Fruit fly (Drosophila melanogaster) whole organism, embryonic: Measurements from ENCODE around the gene Tsc1.

ENCODE experiments used
- Asciz ChIP-seq: fragments of 200-800 bp; sonication (Bioruptor generic); optimal IDR thresholded peaks from 2 replicates; lab custom pipeline; 2017; ENCODE audit warnings: missing biosample characterization, mild to moderate bottlenecking, missing genetic modification characterization, missing genetic modification reagents
- Bgb ChIP-seq: fragments of 200-800 bp; sonication (Bioruptor generic); IDR thresholded peaks from 2 replicates; pipeline ENCODE4 v1.3.6; 2022; ENCODE audit warnings: missing biosample characterization, missing genetic modification characterization; ENCODE audit not compliant: partially characterized antibody
- BtbVII ChIP-seq: fragments of 200-800 bp; sonication (Bioruptor generic); optimal IDR thresholded peaks from 3 replicates; lab custom pipeline; 2017; ENCODE audit warnings: missing biosample characterization, mild to moderate bottlenecking, missing genetic modification characterization
- CG15011 ChIP-seq: fragments of 200-800 bp; sonication (Bioruptor generic); optimal IDR thresholded peaks from 3 replicates; lab custom pipeline; 2018; ENCODE audit warnings: missing biosample characterization, mild to moderate bottlenecking, missing genetic modification characterization
- CG15479 ChIP-seq: fragments of 200-800 bp; sonication (Bioruptor generic); optimal IDR thresholded peaks from 3 replicates; lab custom pipeline; 2019; ENCODE audit warnings: missing biosample characterization, mild to moderate bottlenecking, missing genetic modification characterization, moderate library complexity
- CG15696 ChIP-seq: fragments of 200-800 bp; sonication (Bioruptor generic); optimal IDR thresholded peaks from 2 replicates; lab custom pipeline; 2019; ENCODE audit warnings: missing biosample characterization, mild to moderate bottlenecking, missing genetic modification characterization, moderate library complexity
- CG16815 ChIP-seq: fragments of 200-800 bp; sonication (Bioruptor generic); optimal IDR thresholded peaks from 3 replicates; lab custom pipeline; 2017; ENCODE audit warnings: missing biosample characterization, mild to moderate bottlenecking, missing genetic modification characterization
- CG17802 ChIP-seq: fragments of 200-800 bp; sonication (Bioruptor generic); optimal IDR thresholded peaks from 2 replicates; lab custom pipeline; 2018; ENCODE audit warnings: missing biosample characterization, mild to moderate bottlenecking, missing genetic modification characterization, moderate library complexity
- CG17912 ChIP-seq: fragments of 200-800 bp; sonication (Bioruptor generic); optimal IDR thresholded peaks from 2 replicates; lab custom pipeline; 2018; ENCODE audit warnings: missing biosample characterization, mild to moderate bottlenecking, missing genetic modification characterization
- CG2116 ChIP-seq: fragments of 200-800 bp; sonication (Bioruptor generic); optimal IDR thresholded peaks from 3 replicates; lab custom pipeline; 2018; ENCODE audit warnings: missing biosample characterization, mild to moderate bottlenecking, missing genetic modification characterization
- CG2889 ChIP-seq: fragments of 200-800 bp; sonication (Bioruptor generic); IDR thresholded peaks from 3 replicates; pipeline ENCODE4 v1.3.6; 2022; ENCODE audit warnings: missing biosample characterization, missing genetic modification characterization
- CG3065 ChIP-seq: fragments of 200-800 bp; sonication (Bioruptor generic); optimal IDR thresholded peaks from 2 replicates; lab custom pipeline; 2016; ENCODE audit warnings: missing biosample characterization, missing genetic modification characterization
- CG31224 ChIP-seq: fragments of 200-800 bp; sonication (Bioruptor generic); IDR thresholded peaks from 2 replicates; pipeline ENCODE4 v1.3.6; 2022; ENCODE audit warnings: missing biosample characterization, missing genetic modification characterization
- CG3847 ChIP-seq: fragments of 200-800 bp; sonication (Bioruptor generic); IDR thresholded peaks from 2 replicates; pipeline ENCODE4 v1.3.6; 2022; ENCODE audit warnings: missing biosample characterization, missing genetic modification characterization
- CG4854 ChIP-seq: fragments of 200-800 bp; sonication (Bioruptor generic); optimal IDR thresholded peaks from 2 replicates; lab custom pipeline; 2016; ENCODE audit warnings: missing biosample characterization, missing genetic modification characterization, inconsistent platforms
- CG5180 ChIP-seq: fragments of 200-800 bp; sonication (Bioruptor generic); optimal IDR thresholded peaks from 3 replicates; lab custom pipeline; 2017; ENCODE audit warnings: missing biosample characterization, missing genetic modification characterization, mild to moderate bottlenecking, moderate library complexity, missing genetic modification reagents
- CG6654 ChIP-seq: fragments of 200-800 bp; sonication (Bioruptor generic); optimal IDR thresholded peaks from 2 replicates; lab custom pipeline; 2017; ENCODE audit warnings: missing biosample characterization, mild to moderate bottlenecking, missing genetic modification characterization
- CG8290 ChIP-seq, 3 experiments: fragments of 200-800 bp; sonication (Bioruptor generic); optimal IDR thresholded peaks; 2 replicates each; lab custom pipeline; 2016 to 2019; ENCODE audit warnings: missing biosample characterization in 3 of 3, missing genetic modification characterization in 3 of 3, mild to moderate bottlenecking in 2 of 3, moderate library complexity in 1 of 3
- CG9437 ChIP-seq: fragments of 200-800 bp; sonication (Bioruptor generic); optimal IDR thresholded peaks from 2 replicates; lab custom pipeline; 2018; ENCODE audit warnings: missing biosample characterization, mild to moderate bottlenecking, missing genetic modification characterization
- CG9876 ChIP-seq: fragments of 200-800 bp; sonication (Bioruptor generic); optimal IDR thresholded peaks from 2 replicates; lab custom pipeline; 2016; ENCODE audit warnings: missing biosample characterization, missing genetic modification characterization
- HLH54F ChIP-seq: fragments of 200-800 bp; sonication (Bioruptor generic); optimal IDR thresholded peaks from 3 replicates; lab custom pipeline; 2016; ENCODE audit warnings: missing biosample characterization, missing genetic modification characterization
- HmgD ChIP-seq: fragments of 200-800 bp; sonication (Bioruptor generic); optimal IDR thresholded peaks from 3 replicates; lab custom pipeline; 2016; ENCODE audit warnings: missing biosample characterization, missing genetic modification characterization
- Hr78 ChIP-seq, 2 experiments: fragments of 200-800 bp in 1 of 2; fragments of >200 bp in 1 of 2; sonication (Bioruptor generic) in 1 of 2; optimal IDR thresholded peaks; 2 replicates each; lab custom pipeline; 2017 to 2019; ENCODE audit warnings: missing biosample characterization in 2 of 2, missing genetic modification characterization in 2 of 2, mild to moderate bottlenecking in 1 of 2, moderate library complexity in 1 of 2
- Mad ChIP-seq: fragments of 200-800 bp; sonication (Bioruptor generic); optimal IDR thresholded peaks from 2 replicates; lab custom pipeline; 2016; ENCODE audit warnings: missing biosample characterization, missing genetic modification characterization
- Med ChIP-seq: fragments of 200-800 bp; sonication (Bioruptor generic); peaks from one replicate; lab custom pipeline; 2016; ENCODE audit warnings: missing biosample characterization, missing genetic modification characterization, mild to moderate bottlenecking, inconsistent platforms, moderate library complexity
- Myb ChIP-seq: fragments of 200-800 bp; sonication (Bioruptor generic); optimal IDR thresholded peaks from 2 replicates; lab custom pipeline; 2016; ENCODE audit warnings: missing biosample characterization, missing genetic modification characterization
- Nf-YB ChIP-seq: fragments of 200-800 bp; sonication (Bioruptor generic); optimal IDR thresholded peaks from 3 replicates; lab custom pipeline; 2019; ENCODE audit warnings: missing biosample characterization, mild to moderate bottlenecking, missing genetic modification characterization, moderate library complexity
- NfI ChIP-seq: fragments of 200-800 bp; sonication (Bioruptor generic); optimal IDR thresholded peaks from 3 replicates; lab custom pipeline; 2018; ENCODE audit warnings: missing biosample characterization, mild to moderate bottlenecking, missing genetic modification characterization, moderate library complexity
- Pdp1 ChIP-seq, 2 experiments: fragments of 200-800 bp; sonication (Bioruptor generic); optimal IDR thresholded peaks; 3 replicates each; lab custom pipeline; 2016; ENCODE audit warnings: missing biosample characterization in 2 of 2, missing genetic modification characterization in 2 of 2, mild to moderate bottlenecking in 1 of 2, moderate library complexity in 1 of 2
- Sox102F ChIP-seq: fragments of 200-800 bp; sonication (Bioruptor generic); optimal IDR thresholded peaks from 2 replicates; lab custom pipeline; 2018; ENCODE audit warnings: missing biosample characterization, mild to moderate bottlenecking, missing genetic modification characterization, moderate library complexity
- ab ChIP-seq: fragments of 200-800 bp; sonication (Bioruptor generic); optimal IDR thresholded peaks from 2 replicates; lab custom pipeline; 2016; ENCODE audit warnings: missing biosample characterization, missing genetic modification characterization
- aop ChIP-seq: fragments of 200-800 bp; sonication (Bioruptor generic); IDR thresholded peaks from 2 replicates; pipeline ENCODE4 v1.3.6; 2022; ENCODE audit warnings: missing biosample characterization, missing genetic modification characterization
- bigmax ChIP-seq: fragments of 200-800 bp; sonication (Bioruptor generic); optimal IDR thresholded peaks from 2 replicates; lab custom pipeline; 2018; ENCODE audit warnings: missing biosample characterization, mild to moderate bottlenecking, missing genetic modification characterization
- crc ChIP-seq: fragments of 200-800 bp; sonication (Bioruptor generic); optimal IDR thresholded peaks from 2 replicates; lab custom pipeline; 2016; ENCODE audit warnings: missing biosample characterization, missing genetic modification characterization
- ewg ChIP-seq: fragments of 200-800 bp; sonication (Bioruptor generic); optimal IDR thresholded peaks from 3 replicates; lab custom pipeline; 2017; ENCODE audit warnings: mild to moderate bottlenecking, missing biosample characterization, missing genetic modification reagents, missing genetic modification characterization
- exex ChIP-seq: fragments of 200-800 bp; sonication (Bioruptor generic); optimal IDR thresholded peaks from 4 replicates; lab custom pipeline; 2018; ENCODE audit warnings: missing biosample characterization, mild to moderate bottlenecking, missing genetic modification characterization, moderate library complexity
- gro ChIP-seq: fragments of 200-800 bp; sonication (Bioruptor generic); optimal IDR thresholded peaks from 2 replicates; lab custom pipeline; 2016; ENCODE audit warnings: missing biosample characterization, missing genetic modification characterization
- gsb ChIP-seq: fragments of 200-800 bp; sonication (Bioruptor generic); IDR thresholded peaks from 2 replicates; pipeline ENCODE4 v1.3.6; 2022; ENCODE audit warnings: missing biosample characterization, missing genetic modification characterization
- luna ChIP-seq: fragments of 200-800 bp; sonication (Bioruptor generic); optimal IDR thresholded peaks from 2 replicates; lab custom pipeline; 2016; ENCODE audit warnings: missing biosample characterization, missing genetic modification characterization
- phol ChIP-seq: fragments of 200-800 bp; sonication (Bioruptor generic); optimal IDR thresholded peaks from 3 replicates; lab custom pipeline; 2018; ENCODE audit warnings: missing biosample characterization, mild to moderate bottlenecking, missing genetic modification characterization, moderate library complexity
- scrt ChIP-seq: fragments of 200-800 bp; sonication (Bioruptor generic); optimal IDR thresholded peaks from 2 replicates; lab custom pipeline; 2018; ENCODE audit warnings: missing biosample characterization, mild to moderate bottlenecking, missing genetic modification characterization, moderate library complexity
- sd ChIP-seq: fragments of 200-800 bp; sonication (Bioruptor generic); optimal IDR thresholded peaks from 3 replicates; lab custom pipeline; 2018; ENCODE audit warnings: missing biosample characterization, mild to moderate bottlenecking, missing genetic modification characterization, moderate library complexity
- slbo ChIP-seq: fragments of 200-800 bp; sonication (Bioruptor generic); IDR thresholded peaks from 2 replicates; pipeline ENCODE4 v1.3.6; 2022; ENCODE audit warnings: missing biosample characterization, missing genetic modification characterization
- stwl ChIP-seq: fragments of 200-800 bp; sonication (Bioruptor generic); optimal IDR thresholded peaks from 3 replicates; lab custom pipeline; 2018; ENCODE audit warnings: missing biosample characterization, mild to moderate bottlenecking, missing genetic modification characterization, moderate library complexity
- sug ChIP-seq: fragments of 200-800 bp; optimal IDR thresholded peaks from 2 replicates; lab custom pipeline; 2019; ENCODE audit warnings: missing biosample characterization, mild to moderate bottlenecking, missing genetic modification characterization, moderate library complexity
- tgo ChIP-seq: fragments of 200-800 bp; sonication (Bioruptor generic); IDR thresholded peaks from 3 replicates; pipeline ENCODE4 v1.3.6; 2022; ENCODE audit warnings: missing biosample characterization, missing genetic modification characterization
- tll ChIP-seq, 2 experiments: fragments of 200-800 bp in 1 of 2; fragments of >200 bp in 1 of 2; sonication (Bioruptor generic) in 1 of 2; optimal IDR thresholded peaks; 2 replicates each; lab custom pipeline; 2017 to 2019; ENCODE audit warnings: missing biosample characterization in 2 of 2, missing genetic modification characterization in 2 of 2, mild to moderate bottlenecking in 1 of 2, moderate library complexity in 1 of 2
- yki ChIP-seq: fragments of >200 bp; optimal IDR thresholded peaks from 3 replicates; lab custom pipeline; 2018

Tsc1 gene

dm6 chr3R:24134580-24134979 lies 4.5 kb downstream of the Tsc1 start, which contains the start of gene Sec10 (continued):
- TF ChIP-seq CG15479 (no peak), scrt (GFP tag; lab: Kevin White, UChicago) (peak; percentile 85), yki (no peak), CG9437 (GFP tag; lab: Kevin White, UChicago) (peak; percentile 54), Nf-YB (GFP tag; lab: Kevin White, UChicago) (peak; percentile 6)

DNA sequence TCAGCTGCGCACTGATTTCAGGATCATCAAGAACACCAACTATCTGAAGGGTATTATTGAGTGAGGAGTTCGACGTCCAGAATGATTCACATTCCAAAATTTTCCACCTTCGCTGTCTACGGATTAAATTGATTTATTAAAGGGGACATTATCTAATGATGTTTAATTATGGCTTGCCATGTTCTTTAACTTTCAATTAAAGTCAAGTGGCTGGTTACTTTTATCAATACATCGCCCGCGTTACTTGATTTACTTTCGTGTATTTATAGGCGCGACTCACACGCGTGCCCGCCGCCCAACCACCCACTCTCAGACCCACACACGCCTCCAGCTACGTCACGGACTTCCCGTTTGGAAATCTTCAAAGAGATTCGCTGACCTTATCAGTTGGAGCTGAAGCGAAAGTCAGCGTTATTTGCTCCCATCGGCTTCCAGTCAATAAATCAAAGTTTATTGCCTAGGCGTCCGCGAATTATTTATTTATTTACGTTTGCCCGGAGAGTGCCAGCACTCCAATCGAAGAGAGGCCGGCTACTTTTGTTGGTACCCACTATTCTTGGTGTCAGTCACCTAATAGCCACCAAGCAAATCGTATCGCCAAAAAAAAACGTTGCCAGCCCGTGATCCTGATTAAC lies 7.3 kb downstream of the Tsc1 start, which contains the start of gene Npc2f:
Npc2f (plus strand) TSS at position 585 of the 635 bp plus-strand sequence.
- TF ChIP-seq tgo = no peak
- TF ChIP-seq NfI (GFP tag; lab: Kevin White, UChicago) = no peak
- no peak for TF ChIP-seq CG8290 (GFP tag; optimal IDR thresholded peaks at IDR 0.05; lab: Kevin White, UChicago)
- no peak for TF ChIP-seq CG8290 (tag; optimal IDR thresholded peaks at IDR 0.05; lab: Kevin White, UChicago)
- TF ChIP-seq CG6654 = no peak
- no peak for TF ChIP-seq luna (GFP tag; lab: Kevin White, UChicago)
- no peak for TF ChIP-seq ab (GFP tag; lab: Kevin White, UChicago)
- TF ChIP-seq Mad (GFP tag; lab: Kevin White, UChicago) = no peak
- TF ChIP-seq gsb (GFP tag; lab: Robert Waterston, UW) = no peak
- no peak for TF ChIP-seq aop
- no peak for TF ChIP-seq Pdp1 (GFP tag; optimal IDR thresholded peaks at IDR 0.05; lab: Kevin White, UChicago)
- TF ChIP-seq CG2116 = no peak
- TF ChIP-seq CG3065 (GFP tag; lab: Kevin White, UChicago) = no peak
- no peak for TF ChIP-seq tll (GFP tag; optimal IDR thresholded peaks at IDR 0.05; lab: Kevin White, UChicago)
- TF ChIP-seq CG17912 (GFP tag; lab: Kevin White, UChicago) = no peak
- TF ChIP-seq CG16815 (GFP tag; lab: Kevin White, UChicago) = no peak
- no peak for TF ChIP-seq CG9876 (GFP tag; lab: Kevin White, UChicago)
- no peak for TF ChIP-seq HmgD (GFP tag; lab: Kevin White, UChicago)
- no peak for TF ChIP-seq Myb (GFP tag; lab: Kevin White, UChicago)
- TF ChIP-seq CG17802 (tag; lab: Kevin White, UChicago) = no peak
- no peak for TF ChIP-seq CG15011 (GFP tag; lab: Kevin White, UChicago)
- peak; percentile 98 for TF ChIP-seq exex (tag; lab: Kevin White, UChicago)
- TF ChIP-seq ewg = no peak
- TF ChIP-seq Asciz (GFP tag; lab: Kevin White, UChicago) = no peak
- TF ChIP-seq bigmax (GFP tag; lab: Kevin White, UChicago) = no peak
- no peak for TF ChIP-seq slbo (GFP tag; lab: Robert Waterston, UW)
- TF ChIP-seq Sox102F = no peak
- no peak for TF ChIP-seq CG3847 (GFP tag; lab: Robert Waterston, UW)
- TF ChIP-seq CG2889 (GFP tag; lab: Robert Waterston, UW) = no peak
- peak; percentile 51 for TF ChIP-seq sug
- no peak for TF ChIP-seq HLH54F (GFP tag; lab: Kevin White, UChicago)
- no peak for TF ChIP-seq sd (tag; lab: Kevin White, UChicago)
- TF ChIP-seq CG31224 (GFP tag; lab: Robert Waterston, UW) = no peak
- no peak for TF ChIP-seq gro (GFP tag; lab: Kevin White, UChicago)
- no peak for TF ChIP-seq Bgb (GFP tag; lab: Robert Waterston, UW)
- TF ChIP-seq crc (GFP tag; lab: Kevin White, UChicago) = no peak
- TF ChIP-seq BtbVII (GFP tag; lab: Kevin White, UChicago) = no peak
- TF ChIP-seq CG5180 = no peak
- TF ChIP-seq CG9437 (GFP tag; lab: Kevin White, UChicago) = no peak
- no peak for TF ChIP-seq CG4854 (GFP tag; lab: Kevin White, UChicago)
- no peak for TF ChIP-seq CG15696 (tag; lab: Kevin White, UChicago)
- no peak for TF ChIP-seq Hr78 (GFP tag; optimal IDR thresholded peaks at IDR 0.05; lab: Kevin White, UChicago)
- peak; percentile 38 for TF ChIP-seq Med (GFP tag; lab: Kevin White, UChicago)
- no peak for TF ChIP-seq phol
- TF ChIP-seq stwl = no peak
